Fruit fly (Drosophila melanogaster) whole organism, pupa: ENCODE data around the gene CG3408.
A peak's percentile ranks its signal among the peaks of the same experiment; 100 is the strongest.

ENCODE experiments used
- CG10348 ChIP-seq: fragments of 200-800 bp; sonication (Bioruptor generic); IDR thresholded peaks from 2 replicates; pipeline ENCODE4 v1.3.6; 2022; ENCODE audit warnings: missing biosample characterization, missing genetic modification characterization
- CG12605 ChIP-seq: fragments of 200-800 bp; sonication (Bioruptor generic); IDR thresholded peaks from 2 replicates; pipeline ENCODE4 v1.3.6; 2022; ENCODE audit warnings: missing biosample characterization, missing genetic modification characterization
- CG13204 ChIP-seq: fragments of 200-800 bp; sonication (Bioruptor generic); optimal IDR thresholded peaks from 2 replicates; lab custom pipeline; 2018; ENCODE audit warnings: missing biosample characterization, mild to moderate bottlenecking, missing genetic modification characterization, moderate library complexity
- CG14655 ChIP-seq: fragments of 200-800 bp; sonication (Bioruptor generic); optimal IDR thresholded peaks from 3 replicates; lab custom pipeline; 2017; ENCODE audit warnings: mild to moderate bottlenecking, missing biosample characterization, missing genetic modification reagents, missing genetic modification characterization
- CG15710 ChIP-seq: fragments of 200-800 bp; sonication (Bioruptor generic); optimal IDR thresholded peaks from 2 replicates; lab custom pipeline; 2018; ENCODE audit warnings: missing biosample characterization, mild to moderate bottlenecking, missing genetic modification characterization, moderate library complexity
- CG17806 ChIP-seq: fragments of 200-800 bp; sonication (Bioruptor generic); optimal IDR thresholded peaks from 2 replicates; lab custom pipeline; 2018; ENCODE audit warnings: missing biosample characterization, mild to moderate bottlenecking, missing genetic modification characterization, moderate library complexity
- CG32121 ChIP-seq: fragments of 200-800 bp; sonication (Bioruptor generic); IDR thresholded peaks from 2 replicates; pipeline ENCODE4 v1.3.6; 2022; ENCODE audit warnings: missing biosample characterization, missing genetic modification characterization
- CG34367 ChIP-seq: fragments of 200-800 bp; sonication (Bioruptor generic); optimal IDR thresholded peaks from 2 replicates; lab custom pipeline; 2018; ENCODE audit warnings: missing biosample characterization, mild to moderate bottlenecking, missing genetic modification characterization
- CG4496 ChIP-seq: fragments of 200-800 bp; sonication (Bioruptor generic); IDR thresholded peaks from 3 replicates; pipeline ENCODE4 v1.3.6; 2022; ENCODE audit warnings: missing biosample characterization, missing genetic modification characterization
- CG8159 ChIP-seq: fragments of 200-800 bp; sonication (Bioruptor generic); optimal IDR thresholded peaks from 3 replicates; lab custom pipeline; 2018; ENCODE audit warnings: missing biosample characterization, mild to moderate bottlenecking, missing genetic modification characterization, moderate library complexity
- CG8301 ChIP-seq: fragments of 200-800 bp; sonication (Bioruptor generic); optimal IDR thresholded peaks from 2 replicates; lab custom pipeline; 2018; ENCODE audit warnings: missing biosample characterization, mild to moderate bottlenecking, missing genetic modification characterization
- CG9948 ChIP-seq: fragments of 200-800 bp; sonication (Bioruptor generic); optimal IDR thresholded peaks from 2 replicates; lab custom pipeline; 2018; ENCODE audit warnings: missing biosample characterization, mild to moderate bottlenecking, missing genetic modification characterization, moderate library complexity
- D1 ChIP-seq: fragments of 200-800 bp; sonication (Bioruptor generic); optimal IDR thresholded peaks from 2 replicates; lab custom pipeline; 2018; ENCODE audit warnings: missing biosample characterization, mild to moderate bottlenecking, missing genetic modification characterization, moderate library complexity
- EcR ChIP-seq: fragments of 200-800 bp; sonication (Bioruptor generic); optimal IDR thresholded peaks from 3 replicates; lab custom pipeline; 2019; ENCODE audit warnings: missing biosample characterization, missing genetic modification characterization, mild to moderate bottlenecking, moderate library complexity, missing genetic modification reagents
- Ets98B ChIP-seq: fragments of 200-800 bp; sonication (Bioruptor generic); IDR thresholded peaks from 2 replicates; pipeline ENCODE4 v1.3.6; 2022; ENCODE audit warnings: missing biosample characterization, missing genetic modification characterization
- Pif1A ChIP-seq: fragments of 200-800 bp; sonication (Bioruptor generic); optimal IDR thresholded peaks from 3 replicates; lab custom pipeline; 2016; ENCODE audit warnings: missing biosample characterization, missing genetic modification characterization
- Pif1B ChIP-seq: fragments of 200-800 bp; sonication (Bioruptor generic); optimal IDR thresholded peaks from 3 replicates; lab custom pipeline; 2016; ENCODE audit warnings: missing biosample characterization, missing genetic modification characterization
- Snoo ChIP-seq: fragments of 200-800 bp; sonication (Bioruptor generic); optimal IDR thresholded peaks from 3 replicates; lab custom pipeline; 2017; ENCODE audit warnings: missing biosample characterization, mild to moderate bottlenecking, missing genetic modification characterization, inconsistent platforms
- fd96Ca ChIP-seq: fragments of 200-800 bp; sonication (Bioruptor generic); IDR thresholded peaks from 3 replicates; pipeline ENCODE4 v1.3.6; 2022; ENCODE audit warnings: missing biosample characterization, missing genetic modification characterization
- gl ChIP-seq: fragments of 200-800 bp; sonication (Bioruptor generic); optimal IDR thresholded peaks from 2 replicates; lab custom pipeline; 2018; ENCODE audit warnings: missing biosample characterization, mild to moderate bottlenecking, missing genetic modification characterization
- rn ChIP-seq: fragments of 200-800 bp; sonication (Bioruptor generic); IDR thresholded peaks from 2 replicates; pipeline ENCODE4 v1.3.6; 2022; ENCODE audit warnings: missing biosample characterization, missing genetic modification characterization

Gene CG3408

dm6 chr3L:9508653-9509036 lies 738 bp downstream of the CG3408 start:
- no peak for TF ChIP-seq gl (tag; lab: Kevin White, UChicago)
- peak; percentile 45 for TF ChIP-seq CG8159 (tag; lab: Kevin White, UChicago)
- no peak for TF ChIP-seq EcR (GFP tag; lab: Kevin White, UChicago)
- TF ChIP-seq CG17806 (tag; lab: Kevin White, UChicago) = peak; percentile 23

dm6 chr3L:9506421-9506820 lies 3.0 kb downstream of the CG3408 start:
- no peak for TF ChIP-seq CG34367 (tag; lab: Kevin White, UChicago)
- no peak for TF ChIP-seq CG10348 (GFP tag; lab: Robert Waterston, UW)
- no peak for TF ChIP-seq CG32121 (GFP tag; lab: Robert Waterston, UW)
- no peak for TF ChIP-seq CG14655 (GFP tag; lab: Kevin White, UChicago)
- no peak for TF ChIP-seq Pif1B (GFP tag; lab: Kevin White, UChicago)
- no peak for TF ChIP-seq CG15710 (tag; lab: Kevin White, UChicago)
- no peak for TF ChIP-seq CG9948 (tag; lab: Kevin White, UChicago)
- no peak for TF ChIP-seq CG8159 (tag; lab: Kevin White, UChicago)
- no peak for TF ChIP-seq EcR (GFP tag; lab: Kevin White, UChicago)
- TF ChIP-seq CG4496 = no peak
- TF ChIP-seq rn (GFP tag; lab: Robert Waterston, UW) = no peak
- TF ChIP-seq CG17806 (tag; lab: Kevin White, UChicago) = no peak
- TF ChIP-seq Snoo (tag; lab: Kevin White, UChicago) = no peak
- TF ChIP-seq gl (tag; lab: Kevin White, UChicago) = no peak
- no peak for TF ChIP-seq fd96Ca (GFP tag; lab: Robert Waterston, UW)
- no peak for TF ChIP-seq CG8301 (tag; lab: Kevin White, UChicago)
- TF ChIP-seq Pif1A (GFP tag; lab: Kevin White, UChicago) = no peak
- TF ChIP-seq, all 21 proteins: peak for 0

dm6 chr3L:9505713-9506062 lies 3.7 kb downstream of the CG3408 start:
- TF ChIP-seq EcR (GFP tag; lab: Kevin White, UChicago) (peak; percentile 92), CG4496 (no peak)

dm6 chr3L:9505007-9505712 lies 4.2 kb downstream of the CG3408 start, which contains the start of gene path:
Gene path, minus strand, starts transcription at chr3L:9505328.
- peak; percentile 19; the same call in 1 of the 2 replicates for TF ChIP-seq Ets98B
- no peak for TF ChIP-seq CG12605 (GFP tag; lab: Robert Waterston, UW)
- peak; percentile 12; the same call in 1 of the 2 replicates for TF ChIP-seq CG32121 (GFP tag; lab: Robert Waterston, UW)
- peak; percentile 12 for TF ChIP-seq CG17806 (tag; lab: Kevin White, UChicago)
- no peak for TF ChIP-seq Pif1A (GFP tag; lab: Kevin White, UChicago)
- peak; percentile 80 for TF ChIP-seq D1 (tag; lab: Kevin White, UChicago)
- no peak for TF ChIP-seq gl (tag; lab: Kevin White, UChicago)
- no peak for TF ChIP-seq CG34367 (tag; lab: Kevin White, UChicago)
- no peak for TF ChIP-seq CG8301 (tag; lab: Kevin White, UChicago)
- TF ChIP-seq EcR (GFP tag; lab: Kevin White, UChicago) = peak; percentile 58
- TF ChIP-seq Snoo (tag; lab: Kevin White, UChicago) = peak; percentile 46
- TF ChIP-seq CG8159 (tag; lab: Kevin White, UChicago) = peak; percentile 76
- peak; percentile 1 for TF ChIP-seq Pif1B (GFP tag; lab: Kevin White, UChicago)
- no peak for TF ChIP-seq rn (GFP tag; lab: Robert Waterston, UW)
- peak; percentile 56; the same call in 1 of the 3 replicates for TF ChIP-seq CG4496
- TF ChIP-seq CG10348 (GFP tag; lab: Robert Waterston, UW) = no peak
- TF ChIP-seq CG15710 (tag; lab: Kevin White, UChicago) = peak; percentile 45
- TF ChIP-seq CG9948 (tag; lab: Kevin White, UChicago) = peak; percentile 55
- TF ChIP-seq CG13204 (GFP tag; lab: Kevin White, UChicago) = no peak
- no peak for TF ChIP-seq fd96Ca (GFP tag; lab: Robert Waterston, UW)
- TF ChIP-seq CG14655 (GFP tag; lab: Kevin White, UChicago) = peak; percentile 44

dm6 chr3L:9504530-9504929 lies 4.9 kb downstream of the CG3408 start:
- TF ChIP-seq CG9948 (tag; lab: Kevin White, UChicago) = no peak
- no peak for TF ChIP-seq CG34367 (tag; lab: Kevin White, UChicago)
- no peak for TF ChIP-seq gl (tag; lab: Kevin White, UChicago)

- TF ChIP-seq CG34367 (tag; lab: Kevin White, UChicago) = no peak
- no peak for TF ChIP-seq CG12605 (GFP tag; lab: Robert Waterston, UW)
- no peak for TF ChIP-seq rn (GFP tag; lab: Robert Waterston, UW)
- no peak for TF ChIP-seq Snoo (tag; lab: Kevin White, UChicago)
- TF ChIP-seq CG8159 (tag; lab: Kevin White, UChicago) = no peak
- TF ChIP-seq CG9948 (tag; lab: Kevin White, UChicago) = peak; percentile 38
- no peak for TF ChIP-seq Ets98B
- peak; percentile 31 for TF ChIP-seq CG8301 (tag; lab: Kevin White, UChicago)
- no peak for TF ChIP-seq CG13204 (GFP tag; lab: Kevin White, UChicago)
- TF ChIP-seq D1 (tag; lab: Kevin White, UChicago) = no peak
- TF ChIP-seq CG10348 (GFP tag; lab: Robert Waterston, UW) = no peak
- no peak; the same call in 2 of the 3 replicates for TF ChIP-seq fd96Ca (GFP tag; lab: Robert Waterston, UW)
- TF ChIP-seq EcR (GFP tag; lab: Kevin White, UChicago) = no peak
- no peak for TF ChIP-seq CG14655 (GFP tag; lab: Kevin White, UChicago)
- TF ChIP-seq CG17806 (tag; lab: Kevin White, UChicago) = peak; percentile 39
- TF ChIP-seq Pif1B (GFP tag; lab: Kevin White, UChicago) = peak; percentile 8
- TF ChIP-seq CG32121 (GFP tag; lab: Robert Waterston, UW) = 0 out of 2 replicates have a peak, but pooled peaks have one; percentile 21
- TF ChIP-seq gl (tag; lab: Kevin White, UChicago) = no peak
- peak; percentile 7 for TF ChIP-seq Pif1A (GFP tag; lab: Kevin White, UChicago)
- TF ChIP-seq CG15710 (tag; lab: Kevin White, UChicago) = no peak
- 0 out of 3 replicates have a peak, but pooled peaks have one; percentile 9 for TF ChIP-seq CG4496
These were observed 5.6 kb downstream of the CG3408 start for dm6 chr3L:9503552-9504317.
